Worm (Caenorhabditis elegans) whole organism, late embryonic: ENCODE measurements around the gene C35D6.4.

Experiments used
- ama-1 ChIP-seq: fragments of 150-350 bp; optimal IDR thresholded peaks from 2 replicates; lab custom pipeline; 2014
- ceh-24 ChIP-seq: sonication (generic microtip); optimal IDR thresholded peaks from 2 replicates; lab custom pipeline; 2016; ENCODE audit warnings: mild to moderate bottlenecking, missing genetic modification characterization, missing compliant biosample characterization
- hlh-15 ChIP-seq: sonication (generic microtip); optimal IDR thresholded peaks from 2 replicates; lab custom pipeline; 2016; ENCODE audit warnings: missing genetic modification characterization, missing compliant biosample characterization

- TF ChIP-seq hlh-15 (tag; lab: Kevin White, UChicago): no peak
- no peak for TF ChIP-seq ceh-24 (tag; lab: Kevin White, UChicago)
- no peak for TF ChIP-seq ama-1 (lab: Kevin White, UChicago)
Observed at ce11 chrIV:16320866-16321265, 29.9 kb upstream of the C35D6.4 start, which contains the start of gene srz-61.
